Worm (Caenorhabditis elegans): Measurements from ENCODE around the gene pigc-1.
"Not testable (repeated sequence)": the region's sequence is repeated elsewhere in the genome, so short reads cannot be mapped to it uniquely, and the experiment has no call there.

Gene pigc-1

ce11 chrIV:9320023-9320422 lies 22.9 kb downstream of the pigc-1 start:
- TF ChIP-seq ets-7 (tag; optimal IDR thresholded peaks at IDR 0.05) (no peak), hnd-1 (tag; optimal IDR thresholded peaks at IDR 0.05) (no peak), B0310.2 (tag; optimal IDR thresholded peaks at IDR 0.05) (no peak), pes-1 (GFP tag; IDR thresholded peaks at IDR 0.05) (no peak), hmbx-1 (tag; optimal IDR thresholded peaks at IDR 0.05) (no peak), flt-1 (GFP tag; IDR thresholded peaks at IDR 0.05) (no peak), sea-1 (GFP tag; conservative IDR thresholded peaks at IDR 0.05) (no peak), ceh-13 (GFP tag; optimal IDR thresholded peaks at IDR 0.05) (no peak), hmg-4 (GFP tag; optimal IDR thresholded peaks at IDR 0.05) (no peak)

ce11 chrIV:9319080-9319479 lies 23.9 kb downstream of the pigc-1 start, which contains the start of the genes F49C12.11 and nemt-1:
Gene F49C12.11, plus strand, starts transcription at chrIV:9319380.
Gene nemt-1, minus strand, starts transcription at chrIV:9319439.
- TF ChIP-seq ceh-36 (tag; optimal IDR thresholded peaks at IDR 0.05) (no peak), ceh-13 (GFP tag; optimal IDR thresholded peaks at IDR 0.05) (no peak), tra-4 (tag; optimal IDR thresholded peaks at IDR 0.05) (no peak), B0310.2 (tag; optimal IDR thresholded peaks at IDR 0.05) (no peak)

ce11 chrIV:9318147-9318546 lies 24.8 kb downstream of the pigc-1 start:
- TF ChIP-seq ets-7 (tag; optimal IDR thresholded peaks at IDR 0.05) (no peak), hmg-4 (GFP tag; optimal IDR thresholded peaks at IDR 0.05) (no peak), hnd-1 (tag; optimal IDR thresholded peaks at IDR 0.05) (no peak), flt-1 (GFP tag; IDR thresholded peaks at IDR 0.05) (no peak), F13C5.2 (tag; optimal IDR thresholded peaks at IDR 0.05) (no peak), ceh-13 (GFP tag; optimal IDR thresholded peaks at IDR 0.05) (no peak), tbx-11 (GFP tag; IDR thresholded peaks at IDR 0.05) (no peak), tra-4 (tag; optimal IDR thresholded peaks at IDR 0.05) (no peak), tbx-37 (GFP tag; conservative IDR thresholded peaks at IDR 0.05) (no peak), aly-1 (tag; optimal IDR thresholded peaks at IDR 0.05) (no peak)

ce11 chrIV:9316068-9316681 lies 26.8 kb downstream of the pigc-1 start, which contains the start of the genes F49C12.9 and rpn-7:
Gene F49C12.9, minus strand, starts transcription at chrIV:9316215.
Gene rpn-7, plus strand, starts transcription at chrIV:9316631.
- no peak for TF ChIP-seq tra-4 (tag; optimal IDR thresholded peaks at IDR 0.05)
- TF ChIP-seq hmg-4 (GFP tag; optimal IDR thresholded peaks at IDR 0.05), result no peak
- TF ChIP-seq ets-7 (tag; optimal IDR thresholded peaks at IDR 0.05), result peak; percentile 63
- TF ChIP-seq scrt-1 (GFP tag; IDR thresholded peaks at IDR 0.05), result peak; percentile 65; the same call in 1 of the 2 replicates
- TF ChIP-seq tbx-11 (GFP tag; IDR thresholded peaks at IDR 0.05), result peak; percentile 62; the same call in 1 of the 2 replicates
- TF ChIP-seq tbx-37 (GFP tag; conservative IDR thresholded peaks at IDR 0.05), result peak; percentile 43; the same call in 1 of the 2 replicates
- no peak for TF ChIP-seq B0310.2 (tag; optimal IDR thresholded peaks at IDR 0.05)
- TF ChIP-seq hnd-1 (tag; optimal IDR thresholded peaks at IDR 0.05), result no peak
- TF ChIP-seq ceh-36 (tag; optimal IDR thresholded peaks at IDR 0.05), result peak; percentile 58
- TF ChIP-seq hmbx-1 (tag; optimal IDR thresholded peaks at IDR 0.05), result no peak
- TF ChIP-seq ceh-13 (GFP tag; optimal IDR thresholded peaks at IDR 0.05), result peak; percentile 15
- no peak for TF ChIP-seq ama-1 (optimal IDR thresholded peaks at IDR 0.05)
- peak; percentile 68 for TF ChIP-seq sea-1 (GFP tag; conservative IDR thresholded peaks at IDR 0.05)
- TF ChIP-seq pes-1 (GFP tag; IDR thresholded peaks at IDR 0.05), result no peak; the same call in 1 of the 2 replicates
- TF ChIP-seq aly-1 (tag; optimal IDR thresholded peaks at IDR 0.05), result peak; percentile 38
- no peak; the same call in 1 of the 2 replicates for TF ChIP-seq flt-1 (GFP tag; IDR thresholded peaks at IDR 0.05)
- peak; percentile 91 for TF ChIP-seq F13C5.2 (tag; optimal IDR thresholded peaks at IDR 0.05)

- not testable (repeated sequence) for TF ChIP-seq tbx-11 (GFP tag; IDR thresholded peaks at IDR 0.05); B0310.2 (tag; optimal IDR thresholded peaks at IDR 0.05); hmbx-1 (tag; optimal IDR thresholded peaks at IDR 0.05)
These were observed 30.1 kb downstream of the pigc-1 start, which contains the start of gene F49C12.7 for ce11 chrIV:9312827-9313226. Gene F49C12.7, minus strand, starts transcription at chrIV:9312927.

- TF ChIP-seq hmbx-1 (tag; optimal IDR thresholded peaks at IDR 0.05), result no peak
- TF ChIP-seq aly-1 (tag; optimal IDR thresholded peaks at IDR 0.05), result no peak
- no peak for TF ChIP-seq F13C5.2 (tag; optimal IDR thresholded peaks at IDR 0.05)
- no peak for TF ChIP-seq pes-1 (GFP tag; IDR thresholded peaks at IDR 0.05)
- no peak for TF ChIP-seq ets-7 (tag; optimal IDR thresholded peaks at IDR 0.05)
These were observed 31.9 kb downstream of the pigc-1 start for ce11 chrIV:9310935-9311566.

- TF ChIP-seq scrt-1 (GFP tag; IDR thresholded peaks at IDR 0.05) (no peak), F13C5.2 (tag; optimal IDR thresholded peaks at IDR 0.05) (no peak), ama-1 (optimal IDR thresholded peaks at IDR 0.05) (no peak), tbx-11 (GFP tag; IDR thresholded peaks at IDR 0.05) (no peak), B0310.2 (tag; optimal IDR thresholded peaks at IDR 0.05) (no peak), hmg-4 (GFP tag; optimal IDR thresholded peaks at IDR 0.05) (no peak), sea-1 (GFP tag; conservative IDR thresholded peaks at IDR 0.05) (no peak), pes-1 (GFP tag; IDR thresholded peaks at IDR 0.05) (no peak), flt-1 (GFP tag; IDR thresholded peaks at IDR 0.05) (no peak), ets-7 (tag; optimal IDR thresholded peaks at IDR 0.05) (no peak), tra-4 (tag; optimal IDR thresholded peaks at IDR 0.05) (no peak), ceh-36 (tag; optimal IDR thresholded peaks at IDR 0.05) (no peak), tbx-37 (GFP tag; conservative IDR thresholded peaks at IDR 0.05) (no peak), hnd-1 (tag; optimal IDR thresholded peaks at IDR 0.05) (no peak), hmbx-1 (tag; optimal IDR thresholded peaks at IDR 0.05) (no peak), aly-1 (tag; optimal IDR thresholded peaks at IDR 0.05) (no peak)
These were observed 34.0 kb downstream of the pigc-1 start, which contains the start of gene F49C12.6 for ce11 chrIV:9308975-9309374. Gene F49C12.6, minus strand, starts transcription at chrIV:9309075.
